Fruit fly (Drosophila melanogaster): Measurements from ENCODE around the gene CG33500.

CG33500 gene

dm6 chr3L:11487327-11487973 is 21.0 kb upstream of the CG33500 start, which contains the start of gene chrb (continued):
- no peak for TF ChIP-seq zen (tag; optimal IDR thresholded peaks at IDR 0.05)
- TF ChIP-seq ac (GFP tag; optimal IDR thresholded peaks at IDR 0.05), result no peak
- TF ChIP-seq CG7928 (GFP tag; optimal IDR thresholded peaks at IDR 0.05), result no peak
- peak; percentile 85 for TF ChIP-seq ash1 (GFP tag; optimal IDR thresholded peaks at IDR 0.05)
- peak; percentile 31 for TF ChIP-seq exex (tag; optimal IDR thresholded peaks at IDR 0.05)
- TF ChIP-seq CG1832 (GFP tag; optimal IDR thresholded peaks at IDR 0.05), result peak; percentile 66
- TF ChIP-seq tna (GFP tag; IDR thresholded peaks at IDR 0.05; ENCODE audit: partially characterized antibody), result peak; percentile 52; the same call in 1 of the 2 replicates
- TF ChIP-seq crp (GFP tag; optimal IDR thresholded peaks at IDR 0.05), result peak; percentile 47 to 85
- no peak for TF ChIP-seq cato (GFP tag; optimal IDR thresholded peaks at IDR 0.05; ENCODE audit: borderline replicate concordance)
- TF ChIP-seq CG34376 (GFP tag; optimal IDR thresholded peaks at IDR 0.05), result peak; percentile 84
- TF ChIP-seq tx (GFP tag; optimal IDR thresholded peaks at IDR 0.05), result no peak
- TF ChIP-seq Opbp (GFP tag; IDR thresholded peaks at IDR 0.05; ENCODE audit: partially characterized antibody), result peak; percentile 77; the same call in 2 of the 3 replicates
- no peak for TF ChIP-seq Oaz (GFP tag; IDR thresholded peaks at IDR 0.05)
- TF ChIP-seq CG10267 (tag; optimal IDR thresholded peaks at IDR 0.05), result peak; percentile 30
- TF ChIP-seq CG34224 (GFP tag; IDR thresholded peaks at IDR 0.05; ENCODE audit: partially characterized antibody), result peak; percentile 77
- peak; percentile 75 for TF ChIP-seq Awh (GFP tag; IDR thresholded peaks at IDR 0.05)
- peak; percentile 26 for TF ChIP-seq Asciz (GFP tag; optimal IDR thresholded peaks at IDR 0.05)
- TF ChIP-seq bbx (GFP tag; IDR thresholded peaks at IDR 0.05; ENCODE audit: partially characterized antibody), result peak; percentile 80
- TF ChIP-seq crol (GFP tag; IDR thresholded peaks at IDR 0.05), result peak; percentile 51; the same call in 1 of the 2 replicates
- peak; percentile 74 for TF ChIP-seq Bgb (GFP tag; IDR thresholded peaks at IDR 0.05; ENCODE audit: partially characterized antibody)
- TF ChIP-seq crc (GFP tag; optimal IDR thresholded peaks at IDR 0.05), result no peak
- no peak for TF ChIP-seq ro (GFP tag; IDR thresholded peaks at IDR 0.05)
- peak; percentile 84 for TF ChIP-seq pros (GFP tag; optimal IDR thresholded peaks at IDR 0.05)
- TF ChIP-seq CG31441 (GFP tag; IDR thresholded peaks at IDR 0.05), result peak; percentile 21; the same call in 1 of the 2 replicates
- no peak for TF ChIP-seq CG15073 (GFP tag; optimal IDR thresholded peaks at IDR 0.05)
- TF ChIP-seq CG11398 (GFP tag; optimal IDR thresholded peaks at IDR 0.05), result peak; percentile 43
- peak; percentile 40; the same call in 1 of the 3 replicates for TF ChIP-seq HLH4C (GFP tag; IDR thresholded peaks at IDR 0.05; ENCODE audit: partially characterized antibody)
- peak; percentile 69 for TF ChIP-seq ato (GFP tag; IDR thresholded peaks at IDR 0.05; ENCODE audit: partially characterized antibody)
- TF ChIP-seq CG2116 (GFP tag; optimal IDR thresholded peaks at IDR 0.05), result peak; percentile 32
- peak; percentile 66 for TF ChIP-seq Nf-YC (tag; optimal IDR thresholded peaks at IDR 0.05)
- no peak for TF ChIP-seq bowl (GFP tag; IDR thresholded peaks at IDR 0.05)
- TF ChIP-seq sr (GFP tag; IDR thresholded peaks at IDR 0.05), result peak; percentile 52; the same call in 1 of the 3 replicates
- TF ChIP-seq CG10321 (GFP tag; IDR thresholded peaks at IDR 0.05), result no peak
- TF ChIP-seq toy (GFP tag; IDR thresholded peaks at IDR 0.05), result no peak
- TF ChIP-seq br (optimal IDR thresholded peaks at IDR 0.05), result no peak
- peak; percentile 32 for TF ChIP-seq kay (GFP tag; optimal IDR thresholded peaks at IDR 0.05)
- no peak for TF ChIP-seq CG3995 (GFP tag; optimal IDR thresholded peaks at IDR 0.05)
- TF ChIP-seq Xbp1 (GFP tag; optimal IDR thresholded peaks at IDR 0.05), result peak; percentile 15
- TF ChIP-seq CG1602 (GFP tag; optimal IDR thresholded peaks at IDR 0.05), result no peak
- peak; percentile 47 for TF ChIP-seq CG10979 (tag; optimal IDR thresholded peaks at IDR 0.05)
- no peak for TF ChIP-seq Chrac-16 (GFP tag; optimal IDR thresholded peaks at IDR 0.05)
- peak; percentile 63; the same call in 1 of the 2 replicates for TF ChIP-seq ara (GFP tag; IDR thresholded peaks at IDR 0.05)
- peak; percentile 79 for TF ChIP-seq nom (GFP tag; optimal IDR thresholded peaks at IDR 0.05)
- TF ChIP-seq Hr3 (GFP tag; optimal IDR thresholded peaks at IDR 0.05), result no peak
- TF ChIP-seq gcm2 (GFP tag; optimal IDR thresholded peaks at IDR 0.05), result peak; percentile 62
- TF ChIP-seq PHDP (tag; optimal IDR thresholded peaks at IDR 0.05), result peak; percentile 45
- no peak for TF ChIP-seq fd3F (GFP tag; optimal IDR thresholded peaks at IDR 0.05)
- TF ChIP-seq CG12104 (GFP tag; optimal IDR thresholded peaks at IDR 0.05), result peak; percentile 25
- TF ChIP-seq CG9727 (GFP tag; optimal IDR thresholded peaks at IDR 0.05), result peak; percentile 50

Data from whole organism, embryonic.